Worm (Caenorhabditis elegans): ENCODE results near the gene T25D3.3.
A peak's percentile ranks its signal among the peaks of the same experiment; 100 is the strongest.

- TF ChIP-seq skn-1 (tag; optimal IDR thresholded peaks at IDR 0.05) (no peak), mdl-1 (tag; optimal IDR thresholded peaks at IDR 0.05) (no peak), cey-2 (tag; optimal IDR thresholded peaks at IDR 0.05; ENCODE audit: borderline replicate concordance, insufficient read depth) (no peak), D1046.2 (GFP tag; IDR thresholded peaks at IDR 0.05) (no peak), jun-1 (tag; optimal IDR thresholded peaks at IDR 0.05) (no peak), unc-39 (tag; optimal IDR thresholded peaks at IDR 0.05) (no peak), spr-3 (GFP tag; optimal IDR thresholded peaks at IDR 0.05) (no peak), ZK546.5 (tag; optimal IDR thresholded peaks at IDR 0.05) (no peak), snpc-4 (tag; optimal IDR thresholded peaks at IDR 0.05) (no peak), nhr-10 (tag; optimal IDR thresholded peaks at IDR 0.05) (no peak), unc-62 (GFP tag; optimal IDR thresholded peaks at IDR 0.05 in 1 of 2) (peak in 1 of 2 experiments; percentile 95), unc-62 (tag; optimal IDR thresholded peaks at IDR 0.05) (no peak), lin-39 (tag; optimal IDR thresholded peaks at IDR 0.05) (no peak), lin-15B (tag; optimal IDR thresholded peaks at IDR 0.05) (no peak), lin-13 (GFP tag; optimal IDR thresholded peaks at IDR 0.05) (no peak)
Measured at ce11 chrII:158004-158731, 5.8 kb downstream of the T25D3.3 start.

All from whole organism, L4 larva.